Fruit fly (Drosophila melanogaster) whole organism, embryonic: ENCODE data around the gene CG34245.

Experiments
- Adf1 ChIP-seq: fragments of 200-800 bp; sonication (Bioruptor generic); IDR thresholded peaks from 2 replicates; pipeline ENCODE4 v1.3.6; 2022; ENCODE audit warnings: missing biosample characterization, missing genetic modification characterization
- Bgb ChIP-seq: fragments of 200-800 bp; sonication (Bioruptor generic); IDR thresholded peaks from 2 replicates; pipeline ENCODE4 v1.3.6; 2022; ENCODE audit warnings: missing biosample characterization, missing genetic modification characterization; ENCODE audit not compliant: partially characterized antibody
- Blimp-1 ChIP-seq: fragments of 200-800 bp; sonication (Bioruptor generic); optimal IDR thresholded peaks from 3 replicates; lab custom pipeline; 2018; ENCODE audit warnings: missing biosample characterization, missing genetic modification characterization, mild to moderate bottlenecking, moderate library complexity, missing genetic modification reagents
- CG12744 ChIP-seq: fragments of 200-800 bp; sonication (Bioruptor generic); optimal IDR thresholded peaks from 2 replicates; lab custom pipeline; 2016; ENCODE audit warnings: missing biosample characterization, missing genetic modification characterization
- CG12942 ChIP-seq: fragments of 200-800 bp; sonication (Bioruptor generic); optimal IDR thresholded peaks from 3 replicates; lab custom pipeline; 2016; ENCODE audit warnings: missing biosample characterization, missing genetic modification characterization
- CG13894 ChIP-seq: fragments of 200-800 bp; sonication (Bioruptor generic); optimal IDR thresholded peaks from 3 replicates; lab custom pipeline; 2018; ENCODE audit warnings: missing biosample characterization, mild to moderate bottlenecking, missing genetic modification characterization, moderate library complexity
- CG16779 ChIP-seq: fragments of 200-800 bp; sonication (Bioruptor generic); IDR thresholded peaks from 2 replicates; pipeline ENCODE4 v1.3.6; 2022; ENCODE audit warnings: missing biosample characterization, missing genetic modification characterization
- CG16815 ChIP-seq: fragments of 200-800 bp; sonication (Bioruptor generic); optimal IDR thresholded peaks from 3 replicates; lab custom pipeline; 2017; ENCODE audit warnings: missing biosample characterization, mild to moderate bottlenecking, missing genetic modification characterization
- CG17385 ChIP-seq: fragments of 200-800 bp; sonication (Bioruptor generic); optimal IDR thresholded peaks from 3 replicates; lab custom pipeline; 2018; ENCODE audit warnings: missing biosample characterization, mild to moderate bottlenecking, missing genetic modification characterization
- CG17802 ChIP-seq: fragments of 200-800 bp; sonication (Bioruptor generic); optimal IDR thresholded peaks from 2 replicates; lab custom pipeline; 2018; ENCODE audit warnings: missing biosample characterization, mild to moderate bottlenecking, missing genetic modification characterization, moderate library complexity
- CG17829 ChIP-seq: fragments of 200-800 bp; optimal IDR thresholded peaks from 2 replicates; lab custom pipeline; 2019; ENCODE audit warnings: missing biosample characterization, mild to moderate bottlenecking, missing genetic modification characterization, moderate library complexity
- CG2202 ChIP-seq: fragments of 200-800 bp; sonication (Bioruptor generic); optimal IDR thresholded peaks from 2 replicates; lab custom pipeline; 2018; ENCODE audit warnings: missing biosample characterization, mild to moderate bottlenecking, missing genetic modification characterization
- CG31388 ChIP-seq: fragments of 200-800 bp; sonication (Bioruptor generic); optimal IDR thresholded peaks from 2 replicates; lab custom pipeline; 2016; ENCODE audit warnings: missing biosample characterization, missing genetic modification characterization
- CG32532 ChIP-seq: fragments of 200-800 bp; sonication (Bioruptor generic); IDR thresholded peaks from 2 replicates; pipeline ENCODE4 v1.3.6; 2022; ENCODE audit warnings: missing biosample characterization, missing genetic modification characterization
- CG34376 ChIP-seq: fragments of 200-800 bp; sonication (Bioruptor generic); optimal IDR thresholded peaks from 2 replicates; lab custom pipeline; 2018; ENCODE audit warnings: missing biosample characterization, mild to moderate bottlenecking, missing genetic modification characterization
- CG4282 ChIP-seq: fragments of 200-800 bp; sonication (Bioruptor generic); optimal IDR thresholded peaks from 2 replicates; lab custom pipeline; 2016; ENCODE audit warnings: missing biosample characterization, missing genetic modification characterization
- CG4707 ChIP-seq: fragments of 200-800 bp; sonication (Bioruptor generic); optimal IDR thresholded peaks from 2 replicates; lab custom pipeline; 2018; ENCODE audit warnings: missing biosample characterization, mild to moderate bottlenecking, missing genetic modification characterization, moderate library complexity
- CG7271 ChIP-seq: fragments of 200-800 bp; sonication (Bioruptor generic); optimal IDR thresholded peaks from 2 replicates; lab custom pipeline; 2018; ENCODE audit warnings: missing biosample characterization, mild to moderate bottlenecking, missing genetic modification characterization, moderate library complexity
- CG7372 ChIP-seq: fragments of 200-800 bp; sonication (Bioruptor generic); IDR thresholded peaks from 2 replicates; pipeline ENCODE4 v1.3.6; 2022; ENCODE audit warnings: missing biosample characterization, missing genetic modification characterization
- CG8290 ChIP-seq, 3 experiments: fragments of 200-800 bp; sonication (Bioruptor generic); optimal IDR thresholded peaks; 2 replicates each; lab custom pipeline; 2016 to 2019; ENCODE audit warnings: missing biosample characterization in 3 of 3, missing genetic modification characterization in 3 of 3, mild to moderate bottlenecking in 2 of 3, moderate library complexity in 1 of 3
- CG9609 ChIP-seq: fragments of 200-800 bp; sonication (Bioruptor generic); optimal IDR thresholded peaks from 3 replicates; lab custom pipeline; 2016; ENCODE audit warnings: missing biosample characterization, missing genetic modification characterization
- Dll ChIP-seq: fragments of 200-800 bp; sonication (Bioruptor generic); IDR thresholded peaks from 4 replicates; pipeline ENCODE4 v1.3.6; 2022; ENCODE audit warnings: missing biosample characterization, missing genetic modification characterization; ENCODE audit not compliant: partially characterized antibody
- Dp ChIP-seq: fragments of 200-800 bp; sonication (Bioruptor generic); optimal IDR thresholded peaks from 2 replicates; lab custom pipeline; 2018; ENCODE audit warnings: missing biosample characterization, mild to moderate bottlenecking, missing genetic modification characterization, moderate library complexity
- H2.0 ChIP-seq: fragments of 200-800 bp; sonication (Bioruptor generic); IDR thresholded peaks from 2 replicates; pipeline ENCODE4 v1.3.6; 2022; ENCODE audit warnings: missing biosample characterization, missing genetic modification characterization
- Hmx ChIP-seq: fragments of 200-800 bp; sonication (Bioruptor generic); optimal IDR thresholded peaks from 2 replicates; lab custom pipeline; 2016; ENCODE audit warnings: missing biosample characterization, missing genetic modification characterization
- Jarid2 ChIP-seq: fragments of 200-800 bp; sonication (Bioruptor generic); optimal IDR thresholded peaks from 3 replicates; lab custom pipeline; 2017; ENCODE audit warnings: mild to moderate bottlenecking, missing biosample characterization, missing genetic modification reagents, missing genetic modification characterization
- Lhr ChIP-seq: fragments of 200-800 bp; sonication (Bioruptor generic); optimal IDR thresholded peaks from 3 replicates; lab custom pipeline; 2017; ENCODE audit warnings: mild to moderate bottlenecking, missing biosample characterization, missing genetic modification reagents, missing genetic modification characterization
- NC2β ChIP-seq: fragments of 200-800 bp; sonication (Bioruptor generic); optimal IDR thresholded peaks from 2 replicates; lab custom pipeline; 2016; ENCODE audit warnings: missing biosample characterization, missing genetic modification characterization
- Nf-YC ChIP-seq: fragments of 200-800 bp; optimal IDR thresholded peaks from 3 replicates; lab custom pipeline; 2019; ENCODE audit warnings: missing biosample characterization, mild to moderate bottlenecking, missing genetic modification characterization, moderate library complexity
- Oaz ChIP-seq: fragments of 200-800 bp; sonication (Bioruptor generic); IDR thresholded peaks from 2 replicates; pipeline ENCODE4 v1.3.6; 2022; ENCODE audit warnings: missing biosample characterization, missing genetic modification characterization
- PHDP ChIP-seq: fragments of 200-800 bp; sonication (Bioruptor generic); optimal IDR thresholded peaks from 3 replicates; lab custom pipeline; 2018; ENCODE audit warnings: missing biosample characterization, mild to moderate bottlenecking, missing genetic modification characterization, moderate library complexity
- Sry-δ ChIP-seq: fragments of 200-800 bp; sonication (Bioruptor generic); optimal IDR thresholded peaks from 2 replicates; lab custom pipeline; 2016; ENCODE audit warnings: missing biosample characterization, missing genetic modification characterization
- Xbp1 ChIP-seq: fragments of 200-800 bp; sonication (Bioruptor generic); optimal IDR thresholded peaks from 3 replicates; lab custom pipeline; 2016; ENCODE audit warnings: missing biosample characterization, mild to moderate bottlenecking, missing genetic modification characterization
- dmrt11E ChIP-seq: fragments of 200-800 bp; sonication (Bioruptor generic); optimal IDR thresholded peaks from 3 replicates; lab custom pipeline; 2018; ENCODE audit warnings: missing biosample characterization, mild to moderate bottlenecking, missing genetic modification characterization, moderate library complexity
- dmrt99B ChIP-seq: fragments of 200-800 bp; sonication (Bioruptor generic); optimal IDR thresholded peaks from 2 replicates; lab custom pipeline; 2018; ENCODE audit warnings: missing biosample characterization, mild to moderate bottlenecking, missing genetic modification characterization, moderate library complexity
- ewg ChIP-seq: fragments of 200-800 bp; sonication (Bioruptor generic); optimal IDR thresholded peaks from 3 replicates; lab custom pipeline; 2017; ENCODE audit warnings: mild to moderate bottlenecking, missing biosample characterization, missing genetic modification reagents, missing genetic modification characterization
- fd102C ChIP-seq: fragments of 200-800 bp; sonication (Bioruptor generic); optimal IDR thresholded peaks from 2 replicates; lab custom pipeline; 2018; ENCODE audit warnings: missing biosample characterization, mild to moderate bottlenecking, missing genetic modification characterization, moderate library complexity
- knrl ChIP-seq: fragments of 200-800 bp; sonication (Bioruptor generic); IDR thresholded peaks from 3 replicates; pipeline ENCODE4 v1.3.6; 2022; ENCODE audit warnings: missing biosample characterization, missing genetic modification characterization; ENCODE audit not compliant: partially characterized antibody
- oc ChIP-seq: fragments of 200-800 bp; sonication (Bioruptor generic); optimal IDR thresholded peaks from 2 replicates; lab custom pipeline; 2018; ENCODE audit warnings: missing biosample characterization, mild to moderate bottlenecking, missing genetic modification characterization, moderate library complexity
- onecut ChIP-seq: fragments of 200-800 bp; sonication (Bioruptor generic); IDR thresholded peaks from 2 replicates; pipeline ENCODE4 v1.3.6; 2022; ENCODE audit warnings: missing biosample characterization, missing genetic modification characterization
- phol ChIP-seq: fragments of 200-800 bp; sonication (Bioruptor generic); optimal IDR thresholded peaks from 3 replicates; lab custom pipeline; 2018; ENCODE audit warnings: missing biosample characterization, mild to moderate bottlenecking, missing genetic modification characterization, moderate library complexity
- repo ChIP-seq: fragments of 200-800 bp; sonication (Bioruptor generic); optimal IDR thresholded peaks from 2 replicates; lab custom pipeline; 2016; ENCODE audit warnings: missing biosample characterization, missing genetic modification characterization
- sc ChIP-seq, 3 experiments: fragments of >200 bp in 2 of 3; fragments of 200-800 bp in 1 of 3; sonication (Bioruptor generic) in 1 of 3; optimal IDR thresholded peaks; 2 replicates in 2 of 3; 3 replicates in 1 of 3; lab custom pipeline; 2017; ENCODE audit warnings: mild to moderate bottlenecking in 1 of 3, missing biosample characterization in 1 of 3, missing genetic modification characterization in 1 of 3, missing genetic modification reagents in 1 of 3
- sens ChIP-seq: fragments of 200-800 bp; sonication (Bioruptor generic); peaks from one replicate; lab custom pipeline; 2016; ENCODE audit warnings: missing biosample characterization, missing genetic modification characterization
- tgo ChIP-seq: fragments of 200-800 bp; sonication (Bioruptor generic); IDR thresholded peaks from 3 replicates; pipeline ENCODE4 v1.3.6; 2022; ENCODE audit warnings: missing biosample characterization, missing genetic modification characterization
- vnd ChIP-seq: fragments of 200-800 bp; sonication (Bioruptor generic); IDR thresholded peaks from 3 replicates; pipeline ENCODE4 v1.3.6; 2022; ENCODE audit warnings: missing biosample characterization, missing genetic modification characterization; ENCODE audit not compliant: partially characterized antibody
- wek ChIP-seq: fragments of 200-800 bp; sonication (Bioruptor generic); optimal IDR thresholded peaks from 3 replicates; lab custom pipeline; 2018; ENCODE audit warnings: missing biosample characterization, mild to moderate bottlenecking, missing genetic modification characterization, moderate library complexity
- zen ChIP-seq: fragments of 200-800 bp; sonication (Bioruptor generic); optimal IDR thresholded peaks from 3 replicates; lab custom pipeline; 2018; ENCODE audit warnings: missing biosample characterization, mild to moderate bottlenecking, missing genetic modification characterization, moderate library complexity

The CG34245 gene

dm6 chr3L:14894316-14894715 lies at the start of gene CG34245:
Gene CG34245, minus strand, starts transcription at chr3L:14894416.
- no peak for TF ChIP-seq CG7271 (tag; lab: Kevin White, UChicago)
- TF ChIP-seq Blimp-1 (GFP tag; lab: Kevin White, UChicago): no peak
- TF ChIP-seq repo (GFP tag; lab: Kevin White, UChicago): no peak
- TF ChIP-seq CG17802 (tag; lab: Kevin White, UChicago): no peak
- TF ChIP-seq Xbp1 (GFP tag; lab: Kevin White, UChicago): no peak
- no peak for TF ChIP-seq CG16779 (GFP tag; lab: Robert Waterston, UW)
- TF ChIP-seq CG4707: no peak

dm6 chr3L:14942769-14943168 lies 48.6 kb upstream of the CG34245 start:
- TF ChIP-seq CG4282: no peak
- peak; percentile 12 for TF ChIP-seq CG8290 (GFP tag; optimal IDR thresholded peaks at IDR 0.05; lab: Kevin White, UChicago)
- no peak for TF ChIP-seq CG8290 (tag; optimal IDR thresholded peaks at IDR 0.05; lab: Kevin White, UChicago)
- no peak for TF ChIP-seq repo (GFP tag; lab: Kevin White, UChicago)
- peak; percentile 45; the same call in 2 of the 3 replicates for TF ChIP-seq vnd
- no peak for TF ChIP-seq CG34376 (GFP tag; lab: Kevin White, UChicago)
- TF ChIP-seq CG17829 (tag; lab: Kevin White, UChicago): peak; percentile 49
- peak; percentile 81 for TF ChIP-seq Sry-δ (GFP tag; lab: Kevin White, UChicago)
- TF ChIP-seq tgo (GFP tag; lab: Robert Waterston, UW): no peak
- TF ChIP-seq sc (optimal IDR thresholded peaks at IDR 0.05; lab: Kevin White, UChicago): no peak
- no peak for TF ChIP-seq sc (GFP tag; optimal IDR thresholded peaks at IDR 0.05; lab: Kevin White, UChicago)
- no peak for TF ChIP-seq CG31388
- peak; percentile 70 for TF ChIP-seq Dll
- no peak for TF ChIP-seq oc (tag; lab: Kevin White, UChicago)
- peak; percentile 66 for TF ChIP-seq sens (GFP tag; lab: Kevin White, UChicago)
- no peak for TF ChIP-seq CG17385 (GFP tag; lab: Kevin White, UChicago)
- TF ChIP-seq Dp (GFP tag; lab: Kevin White, UChicago): peak; percentile 97
- no peak for TF ChIP-seq Jarid2 (GFP tag; lab: Kevin White, UChicago)
- no peak for TF ChIP-seq zen (tag; lab: Kevin White, UChicago)
- TF ChIP-seq CG13894 (tag; lab: Kevin White, UChicago): no peak
- TF ChIP-seq phol (tag; lab: Kevin White, UChicago): peak; percentile 30
- TF ChIP-seq CG7372 (GFP tag; lab: Robert Waterston, UW): no peak
- TF ChIP-seq Hmx (GFP tag; lab: Kevin White, UChicago): no peak
- TF ChIP-seq knrl (GFP tag; lab: Robert Waterston, UW): peak; percentile 64
- peak; percentile 19 for TF ChIP-seq NC2β (GFP tag; lab: Kevin White, UChicago)
- TF ChIP-seq CG32532 (GFP tag; lab: Robert Waterston, UW): no peak
- TF ChIP-seq dmrt11E (tag; lab: Kevin White, UChicago): no peak
- TF ChIP-seq wek (GFP tag; lab: Kevin White, UChicago): no peak
- no peak; the same call in 1 of the 2 replicates for TF ChIP-seq Bgb
- TF ChIP-seq fd102C (GFP tag; lab: Kevin White, UChicago): no peak
- no peak for TF ChIP-seq CG12744
- TF ChIP-seq Lhr (GFP tag; lab: Kevin White, UChicago): peak; percentile 45
- TF ChIP-seq onecut (GFP tag; lab: Robert Waterston, UW): no peak
- no peak for TF ChIP-seq PHDP (tag; lab: Kevin White, UChicago)
- TF ChIP-seq CG2202 (tag; lab: Kevin White, UChicago): no peak
- TF ChIP-seq ewg (GFP tag; lab: Kevin White, UChicago): no peak
- no peak for TF ChIP-seq Oaz (GFP tag; lab: Robert Waterston, UW)
- no peak for TF ChIP-seq Adf1 (GFP tag; lab: Robert Waterston, UW)
- TF ChIP-seq CG9609 (GFP tag; lab: Kevin White, UChicago): no peak
- no peak for TF ChIP-seq CG12942 (GFP tag; lab: Kevin White, UChicago)
- no peak for TF ChIP-seq Nf-YC (tag; lab: Kevin White, UChicago)
- TF ChIP-seq CG16815 (GFP tag; lab: Kevin White, UChicago): no peak
- TF ChIP-seq H2.0 (GFP tag; lab: Robert Waterston, UW): no peak
- TF ChIP-seq dmrt99B: no peak
